Worm (Caenorhabditis elegans): ENCODE measurements around the gene snet-1.

The snet-1 gene

ce11 chrX:3633654-3634053 is 35.1 kb downstream of the snet-1 start, which contains the start of gene gst-11:
Gene gst-11, minus strand, starts transcription at chrX:3633754.
- TF ChIP-seq W03F9.2 (tag; optimal IDR thresholded peaks at IDR 0.05) = no peak
- no peak for TF ChIP-seq him-1 (tag; optimal IDR thresholded peaks at IDR 0.05)
- TF ChIP-seq dao-5 (tag; optimal IDR thresholded peaks at IDR 0.05) = no peak

ce11 chrX:3631550-3631949 is 37.2 kb downstream of the snet-1 start:
- TF ChIP-seq him-1 (tag; optimal IDR thresholded peaks at IDR 0.05) (no peak), W03F9.2 (tag; optimal IDR thresholded peaks at IDR 0.05) (no peak), dao-5 (tag; optimal IDR thresholded peaks at IDR 0.05) (no peak)

- no peak for TF ChIP-seq him-1 (tag; optimal IDR thresholded peaks at IDR 0.05)
- TF ChIP-seq W03F9.2 (tag; optimal IDR thresholded peaks at IDR 0.05) = no peak
- no peak for TF ChIP-seq dao-5 (tag; optimal IDR thresholded peaks at IDR 0.05)
Observed at ce11 chrX:3630090-3630489, 38.7 kb downstream of the snet-1 start.

ce11 chrX:3628016-3628415 is 40.7 kb downstream of the snet-1 start, which contains the start of gene vep-2:
Gene vep-2, plus strand, starts transcription at chrX:3628316.
- TF ChIP-seq W03F9.2 (tag; optimal IDR thresholded peaks at IDR 0.05) (no peak), him-1 (tag; optimal IDR thresholded peaks at IDR 0.05) (no peak), dao-5 (tag; optimal IDR thresholded peaks at IDR 0.05) (no peak)

- TF ChIP-seq dao-5 (tag; optimal IDR thresholded peaks at IDR 0.05) = no peak
- TF ChIP-seq him-1 (tag; optimal IDR thresholded peaks at IDR 0.05) = no peak
- no peak for TF ChIP-seq W03F9.2 (tag; optimal IDR thresholded peaks at IDR 0.05)
Observed at ce11 chrX:3625599-3625998, 43.1 kb downstream of the snet-1 start.

ce11 chrX:3623162-3623561 is 45.6 kb downstream of the snet-1 start, which contains the start of gene C18B2.2:
Gene C18B2.2, plus strand, starts transcription at chrX:3623462.
- TF ChIP-seq W03F9.2 (tag; optimal IDR thresholded peaks at IDR 0.05) = no peak

- TF ChIP-seq him-1 (tag; optimal IDR thresholded peaks at IDR 0.05) = no peak
- TF ChIP-seq dao-5 (tag; optimal IDR thresholded peaks at IDR 0.05) = no peak
- no peak for TF ChIP-seq W03F9.2 (tag; optimal IDR thresholded peaks at IDR 0.05)
Observed at ce11 chrX:3618842-3619241, 49.9 kb downstream of the snet-1 start.

Data from whole organism, L4/young adult.